Worm (Caenorhabditis elegans): ENCODE data around the gene chil-18.

DNA sequence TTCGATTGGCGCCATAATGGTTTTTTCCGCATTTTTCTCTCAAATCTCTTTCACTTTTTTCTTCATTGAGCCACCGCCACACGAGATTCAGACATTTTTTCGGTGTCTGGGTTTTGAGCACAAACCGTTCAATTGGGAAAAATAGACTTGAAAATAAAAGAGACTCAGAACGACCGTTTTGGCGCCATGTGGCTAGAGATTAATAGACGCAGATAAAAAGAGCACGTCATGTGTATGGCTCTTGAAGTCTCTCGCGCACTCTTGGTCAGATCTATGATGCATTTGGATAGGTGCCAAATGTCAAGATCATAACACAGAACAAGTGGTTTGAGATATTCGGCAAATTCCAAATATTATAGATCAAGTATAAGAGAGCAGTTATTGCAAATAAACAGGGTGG lies 33.4 kb downstream of the chil-18 start:
- no peak for TF ChIP-seq skn-1 (tag; optimal IDR thresholded peaks at IDR 0.05)
- TF ChIP-seq ceh-90 (tag; optimal IDR thresholded peaks at IDR 0.05) = no peak
